Worm (Caenorhabditis elegans) whole organism, mixed stage, embryonic: ENCODE measurements around the gene T05H4.4.

Source experiments
- ces-1 ChIP-seq: fragments of 150-350 bp; optimal IDR thresholded peaks from 2 replicates; lab custom pipeline; 2014; ENCODE audit warnings: missing biosample characterization, missing genetic modification reagents, missing genetic modification characterization
- elt-1 ChIP-seq: sonication (generic microtip); optimal IDR thresholded peaks from 2 replicates; lab custom pipeline; 2017; ENCODE audit warnings: missing genetic modification characterization, mild to moderate bottlenecking, missing compliant biosample characterization, antibody characterized with exemption, moderate library complexity, borderline replicate concordance; ENCODE audit not compliant: insufficient read depth
- nhr-2 ChIP-seq: fragments of 150-350 bp; optimal IDR thresholded peaks from 2 replicates; lab custom pipeline; 2014; ENCODE audit warnings: missing biosample characterization, missing genetic modification characterization
- sptf-1 ChIP-seq: sonication (generic microtip); optimal IDR thresholded peaks from 2 replicates; lab custom pipeline; 2017; ENCODE audit warnings: mild to moderate bottlenecking, missing genetic modification characterization, moderate library complexity, missing compliant biosample characterization
- ztf-11 ChIP-seq: fragments of 150-350 bp; optimal IDR thresholded peaks from 2 replicates; lab custom pipeline; 2014; ENCODE audit warnings: missing biosample characterization, missing genetic modification characterization

ce11 chrV:6450129-6451011, 11.7 kb downstream of the T05H4.4 start, which contains the start of gene acl-8:
- TF ChIP-seq elt-1 (no peak), sptf-1 (no peak), nhr-2 (tag; lab: Kevin White, UChicago) (no peak), ztf-11 (tag; lab: Kevin White, UChicago) (no peak), ces-1 (GFP tag; lab: Kevin White, UChicago) (no peak)
